Fruit fly (Drosophila melanogaster) whole organism, embryonic: ENCODE measurements around the gene CG3184.

Experiments
- Atf3 ChIP-seq: fragments of 200-800 bp; sonication (Bioruptor generic); optimal IDR thresholded peaks from 3 replicates; lab custom pipeline; 2016; ENCODE audit warnings: missing biosample characterization, missing genetic modification characterization
- Blimp-1 ChIP-seq: fragments of 200-800 bp; sonication (Bioruptor generic); optimal IDR thresholded peaks from 3 replicates; lab custom pipeline; 2018; ENCODE audit warnings: missing biosample characterization, missing genetic modification characterization, mild to moderate bottlenecking, moderate library complexity, missing genetic modification reagents
- Bteb2 ChIP-seq: fragments of 200-800 bp; sonication (Bioruptor generic); optimal IDR thresholded peaks from 2 replicates; lab custom pipeline; 2016; ENCODE audit warnings: missing biosample characterization, missing genetic modification characterization
- CG10366 ChIP-seq: fragments of 200-800 bp; sonication (Bioruptor generic); IDR thresholded peaks from 2 replicates; pipeline ENCODE4 v1.3.6; 2022; ENCODE audit warnings: missing biosample characterization, missing genetic modification characterization
- CG11456 ChIP-seq: fragments of 200-800 bp; sonication (Bioruptor generic); IDR thresholded peaks from 3 replicates; pipeline ENCODE4 v1.3.6; 2022; ENCODE audit warnings: missing biosample characterization, missing genetic modification characterization
- CG13624 ChIP-seq: fragments of 200-800 bp; sonication (Bioruptor generic); optimal IDR thresholded peaks from 2 replicates; lab custom pipeline; 2016; ENCODE audit warnings: missing biosample characterization, missing genetic modification characterization
- CG15269 ChIP-seq: fragments of 200-800 bp; sonication (Bioruptor generic); optimal IDR thresholded peaks from 2 replicates; lab custom pipeline; 2018; ENCODE audit warnings: missing biosample characterization, mild to moderate bottlenecking, missing genetic modification characterization, moderate library complexity
- CG1603 ChIP-seq: fragments of 200-800 bp; sonication (Bioruptor generic); optimal IDR thresholded peaks from 2 replicates; lab custom pipeline; 2019; ENCODE audit warnings: missing biosample characterization, mild to moderate bottlenecking, missing genetic modification characterization, moderate library complexity
- CG16813 ChIP-seq: fragments of 200-800 bp; sonication (Bioruptor generic); IDR thresholded peaks from 3 replicates; pipeline ENCODE4 v1.3.6; 2022; ENCODE audit warnings: missing biosample characterization, missing genetic modification characterization; ENCODE audit not compliant: partially characterized antibody
- CG16863 ChIP-seq: fragments of 200-800 bp; sonication (Bioruptor generic); optimal IDR thresholded peaks from 3 replicates; lab custom pipeline; 2016; ENCODE audit warnings: missing biosample characterization, missing genetic modification characterization
- CG17186 ChIP-seq: fragments of 200-800 bp; sonication (Bioruptor generic); optimal IDR thresholded peaks from 3 replicates; lab custom pipeline; 2017; ENCODE audit warnings: missing biosample characterization, missing genetic modification reagents, missing genetic modification characterization
- CG17829 ChIP-seq: fragments of 200-800 bp; optimal IDR thresholded peaks from 2 replicates; lab custom pipeline; 2019; ENCODE audit warnings: missing biosample characterization, mild to moderate bottlenecking, missing genetic modification characterization, moderate library complexity
- CG2129 ChIP-seq: fragments of 200-800 bp; sonication (Bioruptor generic); IDR thresholded peaks from 2 replicates; pipeline ENCODE4 v1.3.6; 2022; ENCODE audit warnings: missing biosample characterization, missing genetic modification characterization; ENCODE audit not compliant: partially characterized antibody
- CG2202 ChIP-seq: fragments of 200-800 bp; sonication (Bioruptor generic); optimal IDR thresholded peaks from 2 replicates; lab custom pipeline; 2018; ENCODE audit warnings: missing biosample characterization, mild to moderate bottlenecking, missing genetic modification characterization
- CG31388 ChIP-seq: fragments of 200-800 bp; sonication (Bioruptor generic); optimal IDR thresholded peaks from 2 replicates; lab custom pipeline; 2016; ENCODE audit warnings: missing biosample characterization, missing genetic modification characterization
- CG33557 ChIP-seq: fragments of 200-800 bp; sonication (Bioruptor generic); optimal IDR thresholded peaks from 2 replicates; lab custom pipeline; 2019; ENCODE audit warnings: missing biosample characterization, mild to moderate bottlenecking, missing genetic modification characterization, moderate library complexity
- CG3847 ChIP-seq: fragments of 200-800 bp; sonication (Bioruptor generic); IDR thresholded peaks from 2 replicates; pipeline ENCODE4 v1.3.6; 2022; ENCODE audit warnings: missing biosample characterization, missing genetic modification characterization
- CG9817 ChIP-seq: fragments of 200-800 bp; sonication (Bioruptor generic); optimal IDR thresholded peaks from 2 replicates; lab custom pipeline; 2018; ENCODE audit warnings: missing biosample characterization, mild to moderate bottlenecking, missing genetic modification characterization, moderate library complexity
- E2f2 ChIP-seq: fragments of 200-800 bp; sonication (Bioruptor generic); IDR thresholded peaks from 2 replicates; pipeline ENCODE4 v1.3.6; 2022; ENCODE audit warnings: missing biosample characterization, missing genetic modification characterization
- Gug ChIP-seq: fragments of 200-800 bp; sonication (Bioruptor generic); IDR thresholded peaks from 4 replicates; pipeline ENCODE4 v1.3.6; 2022; ENCODE audit warnings: missing biosample characterization, missing genetic modification characterization
- H2.0 ChIP-seq: fragments of 200-800 bp; sonication (Bioruptor generic); IDR thresholded peaks from 2 replicates; pipeline ENCODE4 v1.3.6; 2022; ENCODE audit warnings: missing biosample characterization, missing genetic modification characterization
- HmgD ChIP-seq: fragments of 200-800 bp; sonication (Bioruptor generic); optimal IDR thresholded peaks from 3 replicates; lab custom pipeline; 2016; ENCODE audit warnings: missing biosample characterization, missing genetic modification characterization
- Hr39 ChIP-seq: fragments of >200 bp; optimal IDR thresholded peaks from 2 replicates; lab custom pipeline; 2017
- Hsf ChIP-seq: fragments of 200-800 bp; sonication (Bioruptor generic); optimal IDR thresholded peaks from 3 replicates; lab custom pipeline; 2016; ENCODE audit warnings: missing biosample characterization, missing genetic modification characterization
- NC2β ChIP-seq: fragments of 200-800 bp; sonication (Bioruptor generic); optimal IDR thresholded peaks from 2 replicates; lab custom pipeline; 2016; ENCODE audit warnings: missing biosample characterization, missing genetic modification characterization
- Nf-YB ChIP-seq: fragments of 200-800 bp; sonication (Bioruptor generic); optimal IDR thresholded peaks from 3 replicates; lab custom pipeline; 2019; ENCODE audit warnings: missing biosample characterization, mild to moderate bottlenecking, missing genetic modification characterization, moderate library complexity
- Side ChIP-seq: fragments of 200-800 bp; sonication (Bioruptor generic); optimal IDR thresholded peaks from 2 replicates; lab custom pipeline; 2016; ENCODE audit warnings: missing biosample characterization, missing genetic modification characterization
- Sox100B ChIP-seq: fragments of 200-800 bp; sonication (Bioruptor generic); optimal IDR thresholded peaks from 3 replicates; lab custom pipeline; 2018; ENCODE audit warnings: missing biosample characterization, mild to moderate bottlenecking, missing genetic modification characterization
- Ssrp ChIP-seq: fragments of 200-800 bp; sonication (Bioruptor generic); optimal IDR thresholded peaks from 2 replicates; lab custom pipeline; 2018; ENCODE audit warnings: missing biosample characterization, mild to moderate bottlenecking, missing genetic modification characterization, moderate library complexity
- Vsx1 ChIP-seq: fragments of 200-800 bp; sonication (Bioruptor generic); optimal IDR thresholded peaks from 2 replicates; lab custom pipeline; 2017; ENCODE audit warnings: missing biosample characterization, mild to moderate bottlenecking, missing genetic modification characterization, missing genetic modification reagents
- al ChIP-seq: fragments of 200-800 bp; sonication (Bioruptor generic); IDR thresholded peaks from 2 replicates; pipeline ENCODE4 v1.3.6; 2022; ENCODE audit warnings: missing biosample characterization, missing genetic modification characterization
- btn ChIP-seq: fragments of 200-800 bp; sonication (Bioruptor generic); optimal IDR thresholded peaks from 2 replicates; lab custom pipeline; 2016; ENCODE audit warnings: missing biosample characterization, missing genetic modification characterization
- cas ChIP-seq: fragments of 200-800 bp; sonication (Bioruptor generic); IDR thresholded peaks from 2 replicates; pipeline ENCODE4 v1.3.6; 2022; ENCODE audit warnings: missing biosample characterization, missing genetic modification characterization
- chif ChIP-seq, 2 experiments: fragments of 200-800 bp; sonication (Bioruptor generic); optimal IDR thresholded peaks; 3 replicates each; lab custom pipeline; 2016; ENCODE audit warnings: missing biosample characterization in 2 of 2, missing genetic modification characterization in 2 of 2
- chm ChIP-seq: fragments of 200-800 bp; sonication (Bioruptor generic); IDR thresholded peaks from 2 replicates; pipeline ENCODE4 v1.3.6; 2022; ENCODE audit warnings: missing biosample characterization, missing genetic modification characterization
- chn ChIP-seq: fragments of 200-800 bp; sonication (Bioruptor generic); optimal IDR thresholded peaks from 2 replicates; lab custom pipeline; 2016; ENCODE audit warnings: missing biosample characterization, missing genetic modification characterization
- disco-r ChIP-seq: fragments of 200-800 bp; sonication (Bioruptor generic); optimal IDR thresholded peaks from 2 replicates; lab custom pipeline; 2016; ENCODE audit warnings: missing biosample characterization, missing genetic modification characterization
- dpn ChIP-seq, 2 experiments: fragments of 200-800 bp; sonication (Bioruptor generic); optimal IDR thresholded peaks; 3 replicates each; lab custom pipeline; 2016; ENCODE audit warnings: missing biosample characterization in 2 of 2, missing genetic modification characterization in 2 of 2
- fd64A ChIP-seq: fragments of 200-800 bp; sonication (Bioruptor generic); optimal IDR thresholded peaks from 3 replicates; lab custom pipeline; 2018; ENCODE audit warnings: missing biosample characterization, mild to moderate bottlenecking, missing genetic modification characterization
- gem ChIP-seq: fragments of 200-800 bp; sonication (Bioruptor generic); optimal IDR thresholded peaks from 2 replicates; lab custom pipeline; 2019; ENCODE audit warnings: missing biosample characterization, mild to moderate bottlenecking, missing genetic modification characterization, moderate library complexity
- grau ChIP-seq: fragments of 200-800 bp; optimal IDR thresholded peaks from 3 replicates; lab custom pipeline; 2019; ENCODE audit warnings: missing biosample characterization, mild to moderate bottlenecking, missing genetic modification characterization, moderate library complexity
- gt ChIP-seq: fragments of 200-800 bp; sonication (Bioruptor generic); IDR thresholded peaks from 2 replicates; pipeline ENCODE4 v1.3.6; 2022; ENCODE audit warnings: missing biosample characterization, missing genetic modification characterization
- klu ChIP-seq: fragments of 200-800 bp; sonication (Bioruptor generic); IDR thresholded peaks from 2 replicates; pipeline ENCODE4 v1.3.6; 2022; ENCODE audit warnings: missing biosample characterization, missing genetic modification characterization
- onecut ChIP-seq: fragments of 200-800 bp; sonication (Bioruptor generic); IDR thresholded peaks from 2 replicates; pipeline ENCODE4 v1.3.6; 2022; ENCODE audit warnings: missing biosample characterization, missing genetic modification characterization
- pros ChIP-seq: fragments of 200-800 bp; sonication (Bioruptor generic); optimal IDR thresholded peaks from 3 replicates; lab custom pipeline; 2019; ENCODE audit warnings: missing biosample characterization, mild to moderate bottlenecking, missing genetic modification characterization, moderate library complexity
- ranshi ChIP-seq: fragments of 200-800 bp; sonication (Bioruptor generic); IDR thresholded peaks from 2 replicates; pipeline ENCODE4 v1.3.6; 2022; ENCODE audit warnings: missing biosample characterization, missing genetic modification characterization
- row ChIP-seq: fragments of 200-800 bp; sonication (Bioruptor generic); IDR thresholded peaks from 3 replicates; pipeline ENCODE4 v1.3.6; 2022; ENCODE audit warnings: missing biosample characterization, missing genetic modification characterization
- sob ChIP-seq: fragments of 200-800 bp; sonication (Bioruptor generic); IDR thresholded peaks from 2 replicates; pipeline ENCODE4 v1.3.6; 2022; ENCODE audit warnings: missing biosample characterization, missing genetic modification characterization
- toy ChIP-seq: fragments of 200-800 bp; sonication (Bioruptor generic); IDR thresholded peaks from 2 replicates; pipeline ENCODE4 v1.3.6; 2022; ENCODE audit warnings: missing biosample characterization, missing genetic modification characterization
- unpg ChIP-seq: fragments of 200-800 bp; sonication (Bioruptor generic); optimal IDR thresholded peaks from 3 replicates; lab custom pipeline; 2018; ENCODE audit warnings: missing biosample characterization, mild to moderate bottlenecking, missing genetic modification characterization, moderate library complexity

The CG3184 gene

dm6 chrX:6662876-6663551 lies 25.6 kb downstream of the CG3184 start (continued):
- peak; percentile 49; the same call in 1 of the 2 replicates for TF ChIP-seq H2.0 (GFP tag; lab: Robert Waterston, UW)
- no peak for TF ChIP-seq klu (GFP tag; lab: Robert Waterston, UW)
- TF ChIP-seq toy: no peak
- no peak for TF ChIP-seq chm
- TF ChIP-seq sob (GFP tag; lab: Robert Waterston, UW): 0 out of 2 replicates have a peak, but pooled peaks have one; percentile 34
- peak; percentile 25 for TF ChIP-seq CG17829 (tag; lab: Kevin White, UChicago)
- TF ChIP-seq Atf3: peak; percentile 9
- no peak for TF ChIP-seq Nf-YB (GFP tag; lab: Kevin White, UChicago)
- no peak for TF ChIP-seq HmgD (GFP tag; lab: Kevin White, UChicago)
- TF ChIP-seq Hr39 (lab: Kevin White, UChicago): no peak
- peak; percentile 68 for TF ChIP-seq Ssrp
- TF ChIP-seq CG10366: peak; percentile 24; the same call in 1 of the 2 replicates
- no peak for TF ChIP-seq cas
- no peak for TF ChIP-seq CG17186
- peak; percentile 47; the same call in 1 of the 4 replicates for TF ChIP-seq Gug (GFP tag; lab: Robert Waterston, UW)
- peak; percentile 41 for TF ChIP-seq CG1603 (tag; lab: Kevin White, UChicago)
- no peak for TF ChIP-seq disco-r (GFP tag; lab: Kevin White, UChicago)
- TF ChIP-seq Bteb2: peak; percentile 38
- peak; percentile 49; the same call in 1 of the 2 replicates for TF ChIP-seq al (GFP tag; lab: Robert Waterston, UW)
- TF ChIP-seq chif (GFP tag; optimal IDR thresholded peaks at IDR 0.05; lab: Kevin White, UChicago): peak; percentile 19 to 21
- no peak for TF ChIP-seq Side (GFP tag; lab: Kevin White, UChicago)
- TF ChIP-seq CG31388 (GFP tag; lab: Kevin White, UChicago): no peak
- no peak for TF ChIP-seq Vsx1 (GFP tag; lab: Kevin White, UChicago)
- peak; percentile 59 for TF ChIP-seq Sox100B
- no peak for TF ChIP-seq NC2β (GFP tag; lab: Kevin White, UChicago)
- TF ChIP-seq gem (tag; lab: Kevin White, UChicago): peak; percentile 58
- peak; percentile 97 for TF ChIP-seq Blimp-1 (GFP tag; lab: Kevin White, UChicago)
- no peak for TF ChIP-seq CG2129 (GFP tag; lab: Robert Waterston, UW)
- peak; percentile 30 to 58 for TF ChIP-seq dpn (GFP tag; optimal IDR thresholded peaks at IDR 0.05; lab: Kevin White, UChicago)
- peak; percentile 56 for TF ChIP-seq CG15269 (tag; lab: Kevin White, UChicago)
- TF ChIP-seq CG2202 (tag; lab: Kevin White, UChicago): no peak
- TF ChIP-seq E2f2: no peak; the same call in 1 of the 2 replicates
- TF ChIP-seq CG11456: 0 out of 3 replicates have a peak, but pooled peaks have one; percentile 42
- no peak for TF ChIP-seq pros
- TF ChIP-seq unpg (GFP tag; lab: Kevin White, UChicago): peak; percentile 20
- TF ChIP-seq btn (GFP tag; lab: Kevin White, UChicago): no peak
- peak; percentile 46 for TF ChIP-seq grau (tag; lab: Kevin White, UChicago)
- TF ChIP-seq CG3847 (GFP tag; lab: Robert Waterston, UW): peak; percentile 45
- TF ChIP-seq Hsf (GFP tag; lab: Kevin White, UChicago): peak; percentile 29
- TF ChIP-seq CG9817 (tag; lab: Kevin White, UChicago): peak; percentile 19
- peak; percentile 17 for TF ChIP-seq CG13624 (GFP tag; lab: Kevin White, UChicago)
- peak; percentile 49 for TF ChIP-seq CG16863 (GFP tag; lab: Kevin White, UChicago)
- TF ChIP-seq row (GFP tag; lab: Robert Waterston, UW): peak; percentile 68
- TF ChIP-seq CG16813 (GFP tag; lab: Robert Waterston, UW): no peak
- TF ChIP-seq chn: peak; percentile 12
- TF ChIP-seq fd64A (GFP tag; lab: Kevin White, UChicago): no peak
- TF ChIP-seq gt (GFP tag; lab: Robert Waterston, UW): no peak
- peak; percentile 38; the same call in 1 of the 2 replicates for TF ChIP-seq ranshi (GFP tag; lab: Robert Waterston, UW)
- TF ChIP-seq CG33557 (GFP tag; lab: Kevin White, UChicago): no peak
- TF ChIP-seq onecut (GFP tag; lab: Robert Waterston, UW): peak; percentile 21
